Worm (Caenorhabditis elegans): ENCODE data around the gene W04B5.5.

Gene W04B5.5

ce11 chrIII:2432925-2433324 is 14.9 kb upstream of the W04B5.5 start:
- TF ChIP-seq hmg-4 (GFP tag; optimal IDR thresholded peaks at IDR 0.05) = no peak
- no peak for TF ChIP-seq hmbx-1 (tag; optimal IDR thresholded peaks at IDR 0.05)
- TF ChIP-seq aly-1 (tag; optimal IDR thresholded peaks at IDR 0.05) = no peak
- TF ChIP-seq hnd-1 (tag; optimal IDR thresholded peaks at IDR 0.05) = no peak
- TF ChIP-seq pes-1 (GFP tag; IDR thresholded peaks at IDR 0.05) = no peak
- TF ChIP-seq ceh-36 (tag; optimal IDR thresholded peaks at IDR 0.05) = no peak
- no peak for TF ChIP-seq B0310.2 (tag; optimal IDR thresholded peaks at IDR 0.05)

ce11 chrIII:2426122-2426521 is 8.1 kb upstream of the W04B5.5 start, which contains the start of gene W04B5.8:
Gene W04B5.8, plus strand, starts transcription at chrIII:2426316.
- TF ChIP-seq scrt-1 (GFP tag; IDR thresholded peaks at IDR 0.05) = no peak
- TF ChIP-seq ceh-36 (tag; optimal IDR thresholded peaks at IDR 0.05) = no peak

- TF ChIP-seq B0310.2 (tag; optimal IDR thresholded peaks at IDR 0.05) (no peak), hmg-4 (GFP tag; optimal IDR thresholded peaks at IDR 0.05) (peak; percentile 27)
Measured at ce11 chrIII:2424783-2425329, 6.8 kb upstream of the W04B5.5 start.

ce11 chrIII:2423638-2424037 is 5.6 kb upstream of the W04B5.5 start:
- TF ChIP-seq hmbx-1 (tag; optimal IDR thresholded peaks at IDR 0.05) (no peak), flt-1 (GFP tag; IDR thresholded peaks at IDR 0.05) (no peak), hmg-4 (GFP tag; optimal IDR thresholded peaks at IDR 0.05) (no peak), B0310.2 (tag; optimal IDR thresholded peaks at IDR 0.05) (no peak), scrt-1 (GFP tag; IDR thresholded peaks at IDR 0.05) (no peak), ceh-36 (tag; optimal IDR thresholded peaks at IDR 0.05) (no peak), ama-1 (optimal IDR thresholded peaks at IDR 0.05) (no peak), tra-4 (tag; optimal IDR thresholded peaks at IDR 0.05) (no peak), tbx-11 (GFP tag; IDR thresholded peaks at IDR 0.05) (no peak), tbx-37 (GFP tag; conservative IDR thresholded peaks at IDR 0.05) (no peak), hnd-1 (tag; optimal IDR thresholded peaks at IDR 0.05) (no peak), pes-1 (GFP tag; IDR thresholded peaks at IDR 0.05) (no peak), sea-1 (GFP tag; conservative IDR thresholded peaks at IDR 0.05) (no peak)

- TF ChIP-seq tbx-37 (GFP tag; conservative IDR thresholded peaks at IDR 0.05) (no peak), B0310.2 (tag; optimal IDR thresholded peaks at IDR 0.05) (no peak), tra-4 (tag; optimal IDR thresholded peaks at IDR 0.05) (no peak), F13C5.2 (tag; optimal IDR thresholded peaks at IDR 0.05) (no peak), aly-1 (tag; optimal IDR thresholded peaks at IDR 0.05) (no peak), ets-7 (tag; optimal IDR thresholded peaks at IDR 0.05) (no peak), scrt-1 (GFP tag; IDR thresholded peaks at IDR 0.05) (no peak), hnd-1 (tag; optimal IDR thresholded peaks at IDR 0.05) (no peak), flt-1 (GFP tag; IDR thresholded peaks at IDR 0.05) (no peak), ceh-13 (GFP tag; optimal IDR thresholded peaks at IDR 0.05) (no peak), sea-1 (GFP tag; conservative IDR thresholded peaks at IDR 0.05) (no peak), pes-1 (GFP tag; IDR thresholded peaks at IDR 0.05) (no peak), ceh-36 (tag; optimal IDR thresholded peaks at IDR 0.05) (no peak), ama-1 (optimal IDR thresholded peaks at IDR 0.05) (no peak)
Measured at ce11 chrIII:2421226-2421625, 3.2 kb upstream of the W04B5.5 start.

- TF ChIP-seq aly-1 (tag; optimal IDR thresholded peaks at IDR 0.05) (no peak), sea-1 (GFP tag; conservative IDR thresholded peaks at IDR 0.05) (no peak), ets-7 (tag; optimal IDR thresholded peaks at IDR 0.05) (no peak), ceh-13 (GFP tag; optimal IDR thresholded peaks at IDR 0.05) (no peak), hnd-1 (tag; optimal IDR thresholded peaks at IDR 0.05) (no peak), ama-1 (optimal IDR thresholded peaks at IDR 0.05) (no peak), tbx-37 (GFP tag; conservative IDR thresholded peaks at IDR 0.05) (no peak), tbx-11 (GFP tag; IDR thresholded peaks at IDR 0.05) (no peak), F13C5.2 (tag; optimal IDR thresholded peaks at IDR 0.05) (no peak), tra-4 (tag; optimal IDR thresholded peaks at IDR 0.05) (no peak), flt-1 (GFP tag; IDR thresholded peaks at IDR 0.05) (no peak), ceh-36 (tag; optimal IDR thresholded peaks at IDR 0.05) (no peak), hmbx-1 (tag; optimal IDR thresholded peaks at IDR 0.05) (no peak), B0310.2 (tag; optimal IDR thresholded peaks at IDR 0.05) (no peak), scrt-1 (GFP tag; IDR thresholded peaks at IDR 0.05) (no peak), hmg-4 (GFP tag; optimal IDR thresholded peaks at IDR 0.05) (no peak), pes-1 (GFP tag; IDR thresholded peaks at IDR 0.05) (no peak)
Measured at ce11 chrIII:2419504-2419903, 1.5 kb upstream of the W04B5.5 start.

- TF ChIP-seq ets-7 (tag; optimal IDR thresholded peaks at IDR 0.05) = no peak
- TF ChIP-seq ceh-13 (GFP tag; optimal IDR thresholded peaks at IDR 0.05) = no peak
- TF ChIP-seq ama-1 (optimal IDR thresholded peaks at IDR 0.05) = no peak
- no peak for TF ChIP-seq tra-4 (tag; optimal IDR thresholded peaks at IDR 0.05)
- TF ChIP-seq tbx-37 (GFP tag; conservative IDR thresholded peaks at IDR 0.05) = no peak
- no peak for TF ChIP-seq tbx-11 (GFP tag; IDR thresholded peaks at IDR 0.05)
- TF ChIP-seq pes-1 (GFP tag; IDR thresholded peaks at IDR 0.05) = no peak
- TF ChIP-seq hmg-4 (GFP tag; optimal IDR thresholded peaks at IDR 0.05) = no peak
- TF ChIP-seq ceh-36 (tag; optimal IDR thresholded peaks at IDR 0.05) = no peak
- TF ChIP-seq scrt-1 (GFP tag; IDR thresholded peaks at IDR 0.05) = no peak
Measured at ce11 chrIII:2418981-2419380, 972 bp upstream of the W04B5.5 start.

ce11 chrIII:2410925-2411450 is 7.0 kb downstream of the W04B5.5 start, which contains the start of gene mrpl-30:
Gene mrpl-30, minus strand, starts transcription at chrIII:2410975.
- TF ChIP-seq tra-4 (tag; optimal IDR thresholded peaks at IDR 0.05) = no peak
- no peak for TF ChIP-seq scrt-1 (GFP tag; IDR thresholded peaks at IDR 0.05)
- TF ChIP-seq B0310.2 (tag; optimal IDR thresholded peaks at IDR 0.05) = no peak
- TF ChIP-seq flt-1 (GFP tag; IDR thresholded peaks at IDR 0.05) = no peak
- TF ChIP-seq tbx-11 (GFP tag; IDR thresholded peaks at IDR 0.05) = no peak
- no peak for TF ChIP-seq ama-1 (optimal IDR thresholded peaks at IDR 0.05)
- no peak for TF ChIP-seq aly-1 (tag; optimal IDR thresholded peaks at IDR 0.05)
- no peak for TF ChIP-seq ceh-13 (GFP tag; optimal IDR thresholded peaks at IDR 0.05)
- TF ChIP-seq hnd-1 (tag; optimal IDR thresholded peaks at IDR 0.05) = no peak
- no peak for TF ChIP-seq pes-1 (GFP tag; IDR thresholded peaks at IDR 0.05)
- TF ChIP-seq ets-7 (tag; optimal IDR thresholded peaks at IDR 0.05) = no peak
- no peak for TF ChIP-seq ceh-36 (tag; optimal IDR thresholded peaks at IDR 0.05)
- no peak for TF ChIP-seq F13C5.2 (tag; optimal IDR thresholded peaks at IDR 0.05)
- TF ChIP-seq hmbx-1 (tag; optimal IDR thresholded peaks at IDR 0.05) = no peak
